Worm (Caenorhabditis elegans) whole organism, L2 larva: Measurements from ENCODE around the gene C25A11.2.

Experiments used
- nhr-11 ChIP-seq: fragments of 150-350 bp; optimal IDR thresholded peaks from 2 replicates; lab custom pipeline; 2014; ENCODE audit warnings: missing biosample characterization, missing genetic modification characterization
- skn-1 ChIP-seq: sonication (generic microtip); optimal IDR thresholded peaks from 2 replicates; lab custom pipeline; 2017; ENCODE audit warnings: missing biosample characterization, missing genetic modification characterization
- snpc-4 ChIP-seq: fragments of 150-350 bp; optimal IDR thresholded peaks from 2 replicates; lab custom pipeline; 2014; ENCODE audit warnings: missing biosample characterization, missing genetic modification characterization

DNA sequence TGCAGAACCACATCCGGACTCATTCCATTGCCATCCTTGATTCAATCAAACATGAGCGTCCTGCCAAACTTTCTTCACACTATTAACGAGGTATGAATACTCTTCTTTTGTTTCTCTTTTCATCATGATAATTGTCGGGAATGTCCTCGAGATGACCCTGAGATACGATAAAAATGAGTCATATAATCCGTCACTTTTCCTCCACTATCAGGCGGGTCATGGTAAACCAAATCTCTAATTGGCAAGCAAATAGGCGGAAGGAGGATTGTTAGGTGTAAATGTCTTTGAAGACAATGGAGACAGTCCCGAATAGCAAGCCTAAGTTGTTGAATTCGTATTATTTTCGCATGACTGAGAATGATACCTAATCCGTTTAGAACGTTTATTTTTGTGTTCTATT, 25.2 kb upstream of the C25A11.2 start:
- TF ChIP-seq snpc-4 = no peak
- TF ChIP-seq skn-1 (tag; lab: Kevin White, UChicago) = no peak
- TF ChIP-seq nhr-11 = no peak
